Fruit fly (Drosophila melanogaster) whole organism, embryonic: ENCODE results near the gene CG14515.
A peak's percentile ranks its signal among the peaks of the same experiment; 100 is the strongest.

ENCODE experiments used
- ATbp ChIP-seq: fragments of 200-800 bp; sonication (Bioruptor generic); optimal IDR thresholded peaks from 2 replicates; lab custom pipeline; 2017; ENCODE audit warnings: missing biosample characterization, mild to moderate bottlenecking, missing genetic modification characterization, missing genetic modification reagents
- Antp ChIP-seq: fragments of 200-800 bp; sonication (Bioruptor generic); optimal IDR thresholded peaks from 3 replicates; lab custom pipeline; 2016; ENCODE audit warnings: missing biosample characterization, missing genetic modification characterization
- B-H1 ChIP-seq: fragments of 200-800 bp; sonication (Bioruptor generic); IDR thresholded peaks from 3 replicates; pipeline ENCODE4 v1.3.6; 2022; ENCODE audit warnings: missing biosample characterization, missing genetic modification characterization
- BtbVII ChIP-seq: fragments of 200-800 bp; sonication (Bioruptor generic); optimal IDR thresholded peaks from 3 replicates; lab custom pipeline; 2017; ENCODE audit warnings: missing biosample characterization, mild to moderate bottlenecking, missing genetic modification characterization
- CG10147 ChIP-seq: fragments of 200-800 bp; sonication (Bioruptor generic); optimal IDR thresholded peaks from 2 replicates; lab custom pipeline; 2019; ENCODE audit warnings: missing biosample characterization, mild to moderate bottlenecking, missing genetic modification characterization, moderate library complexity
- CG1024 ChIP-seq: fragments of 200-800 bp; sonication (Bioruptor generic); IDR thresholded peaks from 2 replicates; pipeline ENCODE4 v1.3.6; 2022; ENCODE audit warnings: missing biosample characterization, missing genetic modification characterization
- CG11085 ChIP-seq: fragments of 200-800 bp; sonication (Bioruptor generic); IDR thresholded peaks from 2 replicates; pipeline ENCODE4 v1.3.6; 2022; ENCODE audit warnings: missing biosample characterization, missing genetic modification characterization
- CG11696 ChIP-seq: fragments of 200-800 bp; sonication (Bioruptor generic); IDR thresholded peaks from 2 replicates; pipeline ENCODE4 v1.3.6; 2022; ENCODE audit warnings: missing biosample characterization, missing genetic modification characterization
- CG12744 ChIP-seq: fragments of 200-800 bp; sonication (Bioruptor generic); optimal IDR thresholded peaks from 2 replicates; lab custom pipeline; 2016; ENCODE audit warnings: missing biosample characterization, missing genetic modification characterization
- CG13775 ChIP-seq: fragments of 200-800 bp; sonication (Bioruptor generic); optimal IDR thresholded peaks from 3 replicates; lab custom pipeline; 2017; ENCODE audit warnings: missing biosample characterization, mild to moderate bottlenecking, missing genetic modification characterization
- CG16813 ChIP-seq: fragments of 200-800 bp; sonication (Bioruptor generic); IDR thresholded peaks from 3 replicates; pipeline ENCODE4 v1.3.6; 2022; ENCODE audit warnings: missing biosample characterization, missing genetic modification characterization; ENCODE audit not compliant: partially characterized antibody
- CG17385 ChIP-seq: fragments of 200-800 bp; sonication (Bioruptor generic); optimal IDR thresholded peaks from 3 replicates; lab custom pipeline; 2018; ENCODE audit warnings: missing biosample characterization, mild to moderate bottlenecking, missing genetic modification characterization
- CG17829 ChIP-seq: fragments of 200-800 bp; optimal IDR thresholded peaks from 2 replicates; lab custom pipeline; 2019; ENCODE audit warnings: missing biosample characterization, mild to moderate bottlenecking, missing genetic modification characterization, moderate library complexity
- CG18764 ChIP-seq: fragments of 200-800 bp; sonication (Bioruptor generic); optimal IDR thresholded peaks from 3 replicates; lab custom pipeline; 2016; ENCODE audit warnings: missing biosample characterization, missing genetic modification characterization
- CG2678 ChIP-seq: fragments of 200-800 bp; sonication (Bioruptor generic); optimal IDR thresholded peaks from 3 replicates; lab custom pipeline; 2019; ENCODE audit warnings: missing biosample characterization, mild to moderate bottlenecking, missing genetic modification characterization, moderate library complexity
- CG2712 ChIP-seq: fragments of 200-800 bp; optimal IDR thresholded peaks from 3 replicates; lab custom pipeline; 2019; ENCODE audit warnings: missing biosample characterization, mild to moderate bottlenecking, missing genetic modification characterization, moderate library complexity
- CG31388 ChIP-seq: fragments of 200-800 bp; sonication (Bioruptor generic); optimal IDR thresholded peaks from 2 replicates; lab custom pipeline; 2016; ENCODE audit warnings: missing biosample characterization, missing genetic modification characterization
- CG32532 ChIP-seq: fragments of 200-800 bp; sonication (Bioruptor generic); IDR thresholded peaks from 2 replicates; pipeline ENCODE4 v1.3.6; 2022; ENCODE audit warnings: missing biosample characterization, missing genetic modification characterization
- CG4282 ChIP-seq: fragments of 200-800 bp; sonication (Bioruptor generic); optimal IDR thresholded peaks from 2 replicates; lab custom pipeline; 2016; ENCODE audit warnings: missing biosample characterization, missing genetic modification characterization
- CG6765 ChIP-seq: fragments of 200-800 bp; sonication (Bioruptor generic); optimal IDR thresholded peaks from 3 replicates; lab custom pipeline; 2017; ENCODE audit warnings: missing biosample characterization, mild to moderate bottlenecking, missing genetic modification characterization
- CG6791 ChIP-seq: fragments of 200-800 bp; sonication (Bioruptor generic); IDR thresholded peaks from 3 replicates; pipeline ENCODE4 v1.3.6; 2022; ENCODE audit warnings: missing biosample characterization, missing genetic modification characterization; ENCODE audit not compliant: partially characterized antibody
- CHES-1-like ChIP-seq: fragments of 200-800 bp; sonication (Bioruptor generic); optimal IDR thresholded peaks from 2 replicates; lab custom pipeline; 2016; ENCODE audit warnings: missing biosample characterization, missing genetic modification characterization
- CoRest ChIP-seq: fragments of 200-800 bp; sonication (Bioruptor generic); optimal IDR thresholded peaks from 3 replicates; lab custom pipeline; 2018; ENCODE audit warnings: missing biosample characterization, mild to moderate bottlenecking, missing genetic modification characterization, moderate library complexity
- Dip2 ChIP-seq: fragments of 200-800 bp; sonication (Bioruptor generic); IDR thresholded peaks from 2 replicates; pipeline ENCODE4 v1.3.6; 2022; ENCODE audit warnings: missing biosample characterization, missing genetic modification characterization
- Drgx ChIP-seq: fragments of 200-800 bp; sonication (Bioruptor generic); IDR thresholded peaks from 2 replicates; pipeline ENCODE4 v1.3.6; 2022; ENCODE audit warnings: missing biosample characterization, missing genetic modification characterization
- HmgD ChIP-seq: fragments of 200-800 bp; sonication (Bioruptor generic); optimal IDR thresholded peaks from 3 replicates; lab custom pipeline; 2016; ENCODE audit warnings: missing biosample characterization, missing genetic modification characterization
- Hr51 ChIP-seq, 2 experiments: fragments of 200-800 bp; sonication (Bioruptor generic); optimal IDR thresholded peaks; 2 replicates in 1 of 2; 3 replicates in 1 of 2; lab custom pipeline; 2016 to 2018; ENCODE audit warnings: missing biosample characterization in 2 of 2, missing genetic modification characterization in 2 of 2, mild to moderate bottlenecking in 1 of 2, moderate library complexity in 1 of 2
- NFAT ChIP-seq: fragments of 200-800 bp; sonication (Bioruptor generic); IDR thresholded peaks from 2 replicates; pipeline ENCODE4 v1.3.6; 2022; ENCODE audit warnings: missing biosample characterization, missing genetic modification characterization
- NK7.1 ChIP-seq: fragments of 200-800 bp; sonication (Bioruptor generic); optimal IDR thresholded peaks from 3 replicates; lab custom pipeline; 2016; ENCODE audit warnings: missing biosample characterization, missing genetic modification characterization
- Nf-YC ChIP-seq: fragments of 200-800 bp; optimal IDR thresholded peaks from 3 replicates; lab custom pipeline; 2019; ENCODE audit warnings: missing biosample characterization, mild to moderate bottlenecking, missing genetic modification characterization, moderate library complexity
- Sry-δ ChIP-seq: fragments of 200-800 bp; sonication (Bioruptor generic); optimal IDR thresholded peaks from 2 replicates; lab custom pipeline; 2016; ENCODE audit warnings: missing biosample characterization, missing genetic modification characterization
- Ssrp ChIP-seq: fragments of 200-800 bp; sonication (Bioruptor generic); optimal IDR thresholded peaks from 2 replicates; lab custom pipeline; 2018; ENCODE audit warnings: missing biosample characterization, mild to moderate bottlenecking, missing genetic modification characterization, moderate library complexity
- YL-1 ChIP-seq: fragments of 200-800 bp; sonication (Bioruptor generic); optimal IDR thresholded peaks from 3 replicates; lab custom pipeline; 2017; ENCODE audit warnings: missing biosample characterization, mild to moderate bottlenecking, missing genetic modification characterization
- chif ChIP-seq, 2 experiments: fragments of 200-800 bp; sonication (Bioruptor generic); optimal IDR thresholded peaks; 3 replicates each; lab custom pipeline; 2016; ENCODE audit warnings: missing biosample characterization in 2 of 2, missing genetic modification characterization in 2 of 2
- corto ChIP-seq: fragments of 200-800 bp; sonication (Bioruptor generic); optimal IDR thresholded peaks from 2 replicates; lab custom pipeline; 2016; ENCODE audit warnings: missing biosample characterization, mild to moderate bottlenecking, missing genetic modification characterization, moderate library complexity
- emc ChIP-seq: fragments of 200-800 bp; sonication (Bioruptor generic); optimal IDR thresholded peaks from 2 replicates; lab custom pipeline; 2016; ENCODE audit warnings: missing biosample characterization, missing genetic modification characterization
- eyg ChIP-seq: fragments of 200-800 bp; sonication (Bioruptor generic); optimal IDR thresholded peaks from 3 replicates; lab custom pipeline; 2016; ENCODE audit warnings: missing biosample characterization, missing genetic modification characterization
- fd64A ChIP-seq: fragments of 200-800 bp; sonication (Bioruptor generic); optimal IDR thresholded peaks from 3 replicates; lab custom pipeline; 2018; ENCODE audit warnings: missing biosample characterization, mild to moderate bottlenecking, missing genetic modification characterization
- gce ChIP-seq: fragments of 200-800 bp; sonication (Bioruptor generic); IDR thresholded peaks from 3 replicates; pipeline ENCODE4 v1.3.6; 2022; ENCODE audit warnings: missing biosample characterization, missing genetic modification characterization
- gcm ChIP-seq: fragments of 200-800 bp; sonication (Bioruptor generic); optimal IDR thresholded peaks from 2 replicates; lab custom pipeline; 2019; ENCODE audit warnings: missing biosample characterization, mild to moderate bottlenecking, missing genetic modification characterization, moderate library complexity
- gfzf ChIP-seq: fragments of 200-800 bp; sonication (Bioruptor generic); optimal IDR thresholded peaks from 2 replicates; lab custom pipeline; 2016; ENCODE audit warnings: missing biosample characterization, mild to moderate bottlenecking, missing genetic modification characterization, moderate library complexity
- hb ChIP-seq: fragments of 200-800 bp; sonication (Bioruptor generic); IDR thresholded peaks from 3 replicates; pipeline ENCODE4 v1.3.6; 2022; ENCODE audit warnings: missing biosample characterization, missing genetic modification characterization; ENCODE audit not compliant: partially characterized antibody
- jing ChIP-seq: fragments of 200-800 bp; sonication (Bioruptor generic); optimal IDR thresholded peaks from 2 replicates; lab custom pipeline; 2018; ENCODE audit warnings: missing biosample characterization, mild to moderate bottlenecking, missing genetic modification characterization
- knrl ChIP-seq: fragments of 200-800 bp; sonication (Bioruptor generic); IDR thresholded peaks from 3 replicates; pipeline ENCODE4 v1.3.6; 2022; ENCODE audit warnings: missing biosample characterization, missing genetic modification characterization; ENCODE audit not compliant: partially characterized antibody
- maf-S ChIP-seq: fragments of 200-800 bp; sonication (Bioruptor generic); optimal IDR thresholded peaks from 2 replicates; lab custom pipeline; 2016; ENCODE audit warnings: missing biosample characterization, missing genetic modification characterization
- run ChIP-seq: fragments of 200-800 bp; sonication (Bioruptor generic); optimal IDR thresholded peaks from 3 replicates; lab custom pipeline; 2018; ENCODE audit warnings: missing biosample characterization, mild to moderate bottlenecking, missing genetic modification characterization
- scrt ChIP-seq: fragments of 200-800 bp; sonication (Bioruptor generic); optimal IDR thresholded peaks from 2 replicates; lab custom pipeline; 2018; ENCODE audit warnings: missing biosample characterization, mild to moderate bottlenecking, missing genetic modification characterization, moderate library complexity
- tgo ChIP-seq: fragments of 200-800 bp; sonication (Bioruptor generic); IDR thresholded peaks from 3 replicates; pipeline ENCODE4 v1.3.6; 2022; ENCODE audit warnings: missing biosample characterization, missing genetic modification characterization
- tup ChIP-seq: fragments of 200-800 bp; sonication (Bioruptor generic); optimal IDR thresholded peaks from 2 replicates; lab custom pipeline; 2016; ENCODE audit warnings: missing biosample characterization, mild to moderate bottlenecking, missing genetic modification characterization, moderate library complexity

Gene CG14515

dm6 chr3R:29207012-29207656 is 9.8 kb downstream of the CG14515 start:
- TF ChIP-seq B-H1 (peak; percentile 73), eyg (GFP tag; lab: Kevin White, UChicago) (no peak), CoRest (tag; lab: Kevin White, UChicago) (peak; percentile 76), CG4282 (no peak), emc (GFP tag; lab: Kevin White, UChicago) (no peak), CG6791 (no peak), Ssrp (tag; lab: Kevin White, UChicago) (peak; percentile 51), Sry-δ (no peak), CG12744 (GFP tag; lab: Kevin White, UChicago) (no peak), chif (GFP tag; optimal IDR thresholded peaks at IDR 0.05; lab: Kevin White, UChicago) (no peak), CG6765 (GFP tag; lab: Kevin White, UChicago) (no peak), gcm (no peak), gfzf (GFP tag; lab: Kevin White, UChicago) (no peak), Dip2 (GFP tag; lab: Robert Waterston, UW) (no peak), CG2678 (peak; percentile 77), CG11085 (GFP tag; lab: Robert Waterston, UW) (peak; percentile 63), Nf-YC (tag; lab: Kevin White, UChicago) (peak; percentile 39), hb (GFP tag; lab: Robert Waterston, UW) (no peak), CG1024 (GFP tag; lab: Robert Waterston, UW) (peak; percentile 47; the same call in 1 of the 2 replicates), Drgx (GFP tag; lab: Robert Waterston, UW) (peak; percentile 88), tgo (peak; percentile 81), CG17829 (peak; percentile 57), HmgD (GFP tag; lab: Kevin White, UChicago) (no peak), Hr51 (GFP tag; optimal IDR thresholded peaks at IDR 0.05; lab: Kevin White, UChicago) (peak in 1 of 2 experiments; percentile 71), CG13775 (GFP tag; lab: Kevin White, UChicago) (peak; percentile 16), CG11696 (GFP tag; lab: Robert Waterston, UW) (peak; percentile 58), knrl (no peak), BtbVII (peak; percentile 54), CG10147 (GFP tag; lab: Kevin White, UChicago) (peak; percentile 32), CG18764 (no peak), Antp (GFP tag; lab: Kevin White, UChicago) (peak; percentile 13), run (tag; lab: Kevin White, UChicago) (no peak), tup (no peak), scrt (GFP tag; lab: Kevin White, UChicago) (peak; percentile 2), gce (GFP tag; lab: Robert Waterston, UW) (0 out of 3 replicates have a peak, but pooled peaks have one; percentile 51), CHES-1-like (no peak), NK7.1 (GFP tag; lab: Kevin White, UChicago) (no peak), YL-1 (GFP tag; lab: Kevin White, UChicago) (no peak), CG2712 (tag; lab: Kevin White, UChicago) (peak; percentile 69), CG32532 (GFP tag; lab: Robert Waterston, UW) (peak; percentile 61), NFAT (GFP tag; lab: Robert Waterston, UW) (0 out of 2 replicates have a peak, but pooled peaks have one; percentile 26), corto (GFP tag; lab: Kevin White, UChicago) (no peak), ATbp (GFP tag; lab: Kevin White, UChicago) (peak; percentile 39), jing (no peak), fd64A (GFP tag; lab: Kevin White, UChicago) (no peak), maf-S (GFP tag; lab: Kevin White, UChicago) (no peak), CG16813 (GFP tag; lab: Robert Waterston, UW) (no peak), CG31388 (no peak), CG17385 (peak; percentile 42)
